Fruit fly (Drosophila melanogaster) whole organism, embryonic: ENCODE results near the gene CG6409.

Source experiments
- Ada2b ChIP-seq: fragments of 200-800 bp; sonication (Bioruptor generic); IDR thresholded peaks from 2 replicates; pipeline ENCODE4 v1.3.6; 2022; ENCODE audit warnings: missing biosample characterization, missing genetic modification characterization
- Antp ChIP-seq: fragments of 200-800 bp; sonication (Bioruptor generic); optimal IDR thresholded peaks from 3 replicates; lab custom pipeline; 2016; ENCODE audit warnings: missing biosample characterization, missing genetic modification characterization
- Atf6 ChIP-seq: fragments of 200-800 bp; sonication (Bioruptor generic); IDR thresholded peaks from 2 replicates; pipeline ENCODE4 v1.3.6; 2022; ENCODE audit warnings: missing biosample characterization, missing genetic modification characterization
- CG10565 ChIP-seq: fragments of 200-800 bp; sonication (Bioruptor generic); optimal IDR thresholded peaks from 3 replicates; lab custom pipeline; 2016; ENCODE audit warnings: missing biosample characterization, mild to moderate bottlenecking, missing genetic modification characterization
- CG10979 ChIP-seq: fragments of 200-800 bp; sonication (Bioruptor generic); optimal IDR thresholded peaks from 2 replicates; lab custom pipeline; 2018; ENCODE audit warnings: missing biosample characterization, mild to moderate bottlenecking, missing genetic modification characterization, moderate library complexity
- CG11247 ChIP-seq: fragments of 200-800 bp; sonication (Bioruptor generic); IDR thresholded peaks from 2 replicates; pipeline ENCODE4 v1.3.6; 2022; ENCODE audit warnings: missing biosample characterization, missing genetic modification characterization
- CG11398 ChIP-seq: fragments of 200-800 bp; sonication (Bioruptor generic); optimal IDR thresholded peaks from 2 replicates; lab custom pipeline; 2016; ENCODE audit warnings: missing biosample characterization, missing genetic modification characterization
- CG11560 ChIP-seq: fragments of 200-800 bp; sonication (Bioruptor generic); IDR thresholded peaks from 3 replicates; pipeline ENCODE4 v1.3.6; 2022; ENCODE audit warnings: missing biosample characterization, missing genetic modification characterization
- CG12236 ChIP-seq: fragments of 200-800 bp; sonication (Bioruptor generic); optimal IDR thresholded peaks from 2 replicates; lab custom pipeline; 2016; ENCODE audit warnings: missing biosample characterization, missing genetic modification characterization
- CG12942 ChIP-seq: fragments of 200-800 bp; sonication (Bioruptor generic); optimal IDR thresholded peaks from 3 replicates; lab custom pipeline; 2016; ENCODE audit warnings: missing biosample characterization, missing genetic modification characterization
- CG14441 ChIP-seq: fragments of 200-800 bp; sonication (Bioruptor generic); IDR thresholded peaks from 2 replicates; pipeline ENCODE4 v1.3.6; 2022; ENCODE audit warnings: missing biosample characterization, missing genetic modification characterization
- CG14710 ChIP-seq: fragments of 200-800 bp; sonication (Bioruptor generic); optimal IDR thresholded peaks from 3 replicates; lab custom pipeline; 2019; ENCODE audit warnings: missing biosample characterization, mild to moderate bottlenecking, missing genetic modification characterization, moderate library complexity
- CG1647 ChIP-seq: fragments of 200-800 bp; sonication (Bioruptor generic); optimal IDR thresholded peaks from 3 replicates; lab custom pipeline; 2016; ENCODE audit warnings: missing biosample characterization, missing genetic modification characterization
- CG17612 ChIP-seq: fragments of 200-800 bp; sonication (Bioruptor generic); IDR thresholded peaks from 2 replicates; pipeline ENCODE4 v1.3.6; 2022; ENCODE audit warnings: missing biosample characterization, missing genetic modification characterization
- CG2678 ChIP-seq: fragments of 200-800 bp; sonication (Bioruptor generic); optimal IDR thresholded peaks from 3 replicates; lab custom pipeline; 2019; ENCODE audit warnings: missing biosample characterization, mild to moderate bottlenecking, missing genetic modification characterization, moderate library complexity
- CG30431 ChIP-seq: fragments of 200-800 bp; sonication (Bioruptor generic); optimal IDR thresholded peaks from 2 replicates; lab custom pipeline; 2017; ENCODE audit warnings: missing biosample characterization, missing genetic modification characterization
- CG31224 ChIP-seq: fragments of 200-800 bp; sonication (Bioruptor generic); IDR thresholded peaks from 2 replicates; pipeline ENCODE4 v1.3.6; 2022; ENCODE audit warnings: missing biosample characterization, missing genetic modification characterization
- CG3726 ChIP-seq: fragments of 200-800 bp; sonication (Bioruptor generic); IDR thresholded peaks from 3 replicates; pipeline ENCODE4, ENCODE4 v1.3.6; 2022; ENCODE audit warnings: missing biosample characterization, missing genetic modification characterization
- CG4617 ChIP-seq: fragments of 200-800 bp; sonication (Bioruptor generic); optimal IDR thresholded peaks from 3 replicates; lab custom pipeline; 2016; ENCODE audit warnings: missing biosample characterization, missing genetic modification characterization, borderline replicate concordance
- CG4854 ChIP-seq: fragments of 200-800 bp; sonication (Bioruptor generic); optimal IDR thresholded peaks from 2 replicates; lab custom pipeline; 2016; ENCODE audit warnings: missing biosample characterization, missing genetic modification characterization, inconsistent platforms
- CG7839 ChIP-seq: fragments of 200-800 bp; sonication (Bioruptor generic); optimal IDR thresholded peaks from 3 replicates; lab custom pipeline; 2018; ENCODE audit warnings: missing biosample characterization, mild to moderate bottlenecking, missing genetic modification characterization, moderate library complexity
- CG8478 ChIP-seq: fragments of >200 bp; optimal IDR thresholded peaks from 2 replicates; lab custom pipeline; 2018
- CG9876 ChIP-seq: fragments of 200-800 bp; sonication (Bioruptor generic); optimal IDR thresholded peaks from 2 replicates; lab custom pipeline; 2016; ENCODE audit warnings: missing biosample characterization, missing genetic modification characterization
- Dref ChIP-seq: fragments of 200-800 bp; sonication (Bioruptor generic); IDR thresholded peaks from 2 replicates; pipeline ENCODE4 v1.3.6; 2022; ENCODE audit warnings: missing biosample characterization, missing genetic modification characterization
- Gug ChIP-seq: fragments of 200-800 bp; sonication (Bioruptor generic); IDR thresholded peaks from 4 replicates; pipeline ENCODE4 v1.3.6; 2022; ENCODE audit warnings: missing biosample characterization, missing genetic modification characterization
- HLH54F ChIP-seq: fragments of 200-800 bp; sonication (Bioruptor generic); optimal IDR thresholded peaks from 3 replicates; lab custom pipeline; 2016; ENCODE audit warnings: missing biosample characterization, missing genetic modification characterization
- HLHmδ ChIP-seq: fragments of 200-800 bp; sonication (Bioruptor generic); optimal IDR thresholded peaks from 2 replicates; lab custom pipeline; 2018; ENCODE audit warnings: missing biosample characterization, mild to moderate bottlenecking, missing genetic modification characterization, moderate library complexity
- Hmr ChIP-seq: fragments of 200-800 bp; sonication (Bioruptor generic); optimal IDR thresholded peaks from 3 replicates; lab custom pipeline; 2017; ENCODE audit warnings: mild to moderate bottlenecking, missing biosample characterization, missing genetic modification reagents, missing genetic modification characterization
- Jarid2 ChIP-seq: fragments of 200-800 bp; sonication (Bioruptor generic); optimal IDR thresholded peaks from 3 replicates; lab custom pipeline; 2017; ENCODE audit warnings: mild to moderate bottlenecking, missing biosample characterization, missing genetic modification reagents, missing genetic modification characterization
- Mrtf ChIP-seq: fragments of 200-800 bp; sonication (Bioruptor generic); IDR thresholded peaks from 3 replicates; pipeline ENCODE4 v1.3.6; 2022; ENCODE audit warnings: missing biosample characterization, missing genetic modification characterization
- Myb ChIP-seq: fragments of 200-800 bp; sonication (Bioruptor generic); optimal IDR thresholded peaks from 2 replicates; lab custom pipeline; 2016; ENCODE audit warnings: missing biosample characterization, missing genetic modification characterization
- Xbp1 ChIP-seq: fragments of 200-800 bp; sonication (Bioruptor generic); optimal IDR thresholded peaks from 3 replicates; lab custom pipeline; 2016; ENCODE audit warnings: missing biosample characterization, mild to moderate bottlenecking, missing genetic modification characterization
- bbx ChIP-seq: fragments of 200-800 bp; sonication (Bioruptor generic); IDR thresholded peaks from 2 replicates; pipeline ENCODE4 v1.3.6; 2022; ENCODE audit warnings: missing biosample characterization, missing genetic modification characterization; ENCODE audit not compliant: partially characterized antibody
- btn ChIP-seq: fragments of 200-800 bp; sonication (Bioruptor generic); optimal IDR thresholded peaks from 2 replicates; lab custom pipeline; 2016; ENCODE audit warnings: missing biosample characterization, missing genetic modification characterization
- crol ChIP-seq: fragments of 200-800 bp; sonication (Bioruptor generic); IDR thresholded peaks from 2 replicates; pipeline ENCODE4 v1.3.6; 2022; ENCODE audit warnings: missing biosample characterization, missing genetic modification characterization
- dan ChIP-seq: fragments of 200-800 bp; sonication (Bioruptor generic); IDR thresholded peaks from 2 replicates; pipeline ENCODE4 v1.3.6; 2022; ENCODE audit warnings: missing biosample characterization, missing genetic modification characterization
- dati ChIP-seq: fragments of 200-800 bp; sonication (Bioruptor generic); IDR thresholded peaks from 2 replicates; pipeline ENCODE4 v1.3.6; 2022; ENCODE audit warnings: missing biosample characterization, missing genetic modification characterization
- eve ChIP-seq, 2 experiments: fragments of >200 bp; optimal IDR thresholded peaks; 2 replicates each; lab custom pipeline; 2017; ENCODE audit warnings: missing biosample characterization in 2 of 2, missing genetic modification characterization in 2 of 2
- exex ChIP-seq: fragments of 200-800 bp; sonication (Bioruptor generic); optimal IDR thresholded peaks from 4 replicates; lab custom pipeline; 2018; ENCODE audit warnings: missing biosample characterization, mild to moderate bottlenecking, missing genetic modification characterization, moderate library complexity
- jing ChIP-seq: fragments of 200-800 bp; sonication (Bioruptor generic); optimal IDR thresholded peaks from 2 replicates; lab custom pipeline; 2018; ENCODE audit warnings: missing biosample characterization, mild to moderate bottlenecking, missing genetic modification characterization
- ken ChIP-seq: fragments of 200-800 bp; sonication (Bioruptor generic); IDR thresholded peaks from 3 replicates; pipeline ENCODE4 v1.3.6; 2022; ENCODE audit warnings: missing biosample characterization, missing genetic modification characterization
- knrl ChIP-seq: fragments of 200-800 bp; sonication (Bioruptor generic); IDR thresholded peaks from 3 replicates; pipeline ENCODE4 v1.3.6; 2022; ENCODE audit warnings: missing biosample characterization, missing genetic modification characterization; ENCODE audit not compliant: partially characterized antibody
- lab ChIP-seq: fragments of 200-800 bp; sonication (Bioruptor generic); optimal IDR thresholded peaks from 3 replicates; lab custom pipeline; 2017; ENCODE audit warnings: missing biosample characterization, missing genetic modification characterization, mild to moderate bottlenecking, moderate library complexity, missing genetic modification reagents
- lmd ChIP-seq: fragments of 200-800 bp; sonication (Bioruptor generic); IDR thresholded peaks from 2 replicates; pipeline ENCODE4 v1.3.6; 2022; ENCODE audit warnings: missing biosample characterization, missing genetic modification characterization
- pho ChIP-seq: fragments of 200-800 bp; sonication (Bioruptor generic); optimal IDR thresholded peaks from 2 replicates; lab custom pipeline; 2016; ENCODE audit warnings: missing biosample characterization, missing genetic modification characterization
- ro ChIP-seq: fragments of 200-800 bp; sonication (Bioruptor generic); IDR thresholded peaks from 2 replicates; pipeline ENCODE4 v1.3.6; 2022; ENCODE audit warnings: missing biosample characterization, missing genetic modification characterization
- tio ChIP-seq: fragments of 200-800 bp; sonication (Bioruptor generic); optimal IDR thresholded peaks from 2 replicates; lab custom pipeline; 2017; ENCODE audit warnings: missing biosample characterization, missing genetic modification characterization, inconsistent platforms
- tx ChIP-seq: fragments of 200-800 bp; sonication (Bioruptor generic); optimal IDR thresholded peaks from 2 replicates; lab custom pipeline; 2016; ENCODE audit warnings: missing biosample characterization, missing genetic modification characterization
- zfh1 ChIP-seq: fragments of 200-800 bp; sonication (Bioruptor generic); IDR thresholded peaks from 3 replicates; pipeline ENCODE4 v1.3.6; 2022; ENCODE audit warnings: missing biosample characterization, missing genetic modification characterization

CG6409 gene

dm6 chr3L:10837869-10838783 is 44.1 kb downstream of the CG6409 start (continued):
- TF ChIP-seq CG2678 (tag; lab: Kevin White, UChicago) (peak; percentile 72), CG4617 (GFP tag; lab: Kevin White, UChicago) (no peak), CG3726 (GFP tag; lab: Robert Waterston, UW) (peak; percentile 55; the same call in 1 of the 3 replicates), CG11247 (GFP tag; lab: Robert Waterston, UW) (peak; percentile 16; the same call in 1 of the 2 replicates), CG4854 (GFP tag; lab: Kevin White, UChicago) (peak; percentile 30), exex (tag; lab: Kevin White, UChicago) (no peak), Myb (peak; percentile 22), tio (GFP tag; lab: Kevin White, UChicago) (peak; percentile 70), HLHmδ (no peak), Mrtf (GFP tag; lab: Robert Waterston, UW) (peak; percentile 70; the same call in 2 of the 3 replicates), ro (no peak), ken (GFP tag; lab: Robert Waterston, UW) (peak; percentile 64; the same call in 2 of the 3 replicates), lab (GFP tag; lab: Kevin White, UChicago) (peak; percentile 78), Jarid2 (GFP tag; lab: Kevin White, UChicago) (peak; percentile 21), Hmr (GFP tag; lab: Kevin White, UChicago) (peak; percentile 67), CG12942 (GFP tag; lab: Kevin White, UChicago) (peak; percentile 46), zfh1 (GFP tag; lab: Robert Waterston, UW) (peak; percentile 65; the same call in 1 of the 3 replicates), Gug (GFP tag; lab: Robert Waterston, UW) (peak; percentile 46; the same call in 2 of the 4 replicates), eve (GFP tag; optimal IDR thresholded peaks at IDR 0.05; lab: Kevin White, UChicago) (peak in 1 of 2 experiments; percentile 64), CG8478 (no peak), CG31224 (no peak; the same call in 1 of the 2 replicates), HLH54F (GFP tag; lab: Kevin White, UChicago) (peak; percentile 47), Xbp1 (peak; percentile 67), Dref (GFP tag; lab: Robert Waterston, UW) (no peak), CG12236 (GFP tag; lab: Kevin White, UChicago) (no peak), CG7839 (peak; percentile 75), btn (GFP tag; lab: Kevin White, UChicago) (no peak), CG10565 (GFP tag; lab: Kevin White, UChicago) (peak; percentile 8), CG11398 (GFP tag; lab: Kevin White, UChicago) (no peak), crol (GFP tag; lab: Robert Waterston, UW) (peak; percentile 73), Antp (GFP tag; lab: Kevin White, UChicago) (peak; percentile 34), CG14710 (tag; lab: Kevin White, UChicago) (peak; percentile 25), CG11560 (tag; lab: Robert Waterston, UW) (no peak), tx (GFP tag; lab: Kevin White, UChicago) (peak; percentile 27), CG30431 (GFP tag; lab: Kevin White, UChicago) (no peak), Ada2b (GFP tag; lab: Robert Waterston, UW) (peak; percentile 63), bbx (GFP tag; lab: Robert Waterston, UW) (no peak), CG14441 (GFP tag; lab: Robert Waterston, UW) (peak; percentile 85), dati (GFP tag; lab: Robert Waterston, UW) (peak; percentile 23; the same call in 1 of the 2 replicates), dan (GFP tag; lab: Robert Waterston, UW) (no peak), knrl (GFP tag; lab: Robert Waterston, UW) (no peak), CG17612 (GFP tag; lab: Robert Waterston, UW) (peak; percentile 29; the same call in 1 of the 2 replicates), CG9876 (no peak), jing (GFP tag; lab: Kevin White, UChicago) (peak; percentile 31), Atf6 (GFP tag; lab: Robert Waterston, UW) (peak; percentile 74), lmd (peak; percentile 55), pho (no peak), CG1647 (GFP tag; lab: Kevin White, UChicago) (peak; percentile 60), CG10979 (tag; lab: Kevin White, UChicago) (peak; percentile 59)
